Worm (Caenorhabditis elegans): ENCODE results near the gene ZK546.19.
A peak's percentile ranks its signal among the peaks of the same experiment; 100 is the strongest.

The ZK546.19 gene

DNA sequence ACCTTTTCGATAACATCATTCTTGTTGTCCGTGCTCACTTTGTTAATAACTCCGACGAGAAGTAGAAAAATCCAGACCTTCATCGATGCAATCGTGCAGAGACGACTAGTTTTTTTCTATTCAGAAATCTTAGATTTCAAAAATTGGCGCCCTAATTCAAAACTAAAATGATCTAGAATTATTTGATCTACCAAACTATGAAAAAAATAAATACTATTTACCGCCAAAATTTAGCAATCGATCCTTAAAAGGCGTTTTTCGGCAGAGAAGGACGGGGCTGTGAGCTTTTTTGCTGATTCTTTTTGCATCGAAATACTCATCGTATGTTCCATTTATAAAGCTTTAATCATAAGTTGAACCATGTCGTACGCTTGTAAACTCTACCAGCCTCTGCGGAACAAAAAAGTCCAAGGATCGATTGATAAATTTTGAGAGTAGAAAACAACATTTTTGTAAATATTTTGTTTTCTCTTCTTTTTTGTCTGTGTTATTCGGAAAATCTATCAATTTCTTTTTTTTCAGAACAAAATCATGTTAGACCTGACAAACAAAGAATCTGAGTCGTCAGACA lies 7.9 kb downstream of the ZK546.19 start, which contains the start of the genes try-1 and zyg-12:
Gene try-1 (minus strand): TSS at position 148 of the 571 bp plus-strand sequence.
Gene zyg-12 (plus strand): TSS at position 521 of the 571 bp plus-strand sequence.
- no peak for TF ChIP-seq mdl-1 (tag; optimal IDR thresholded peaks at IDR 0.05)
- no peak for TF ChIP-seq nhr-10 (tag; optimal IDR thresholded peaks at IDR 0.05)
- no peak for TF ChIP-seq gmeb-1 (tag; optimal IDR thresholded peaks at IDR 0.05)
- no peak for TF ChIP-seq ztf-4 (tag; optimal IDR thresholded peaks at IDR 0.05)
- TF ChIP-seq lin-39 (tag; optimal IDR thresholded peaks at IDR 0.05): no peak
- no peak for TF ChIP-seq nhr-77 (tag; optimal IDR thresholded peaks at IDR 0.05)
- no peak for TF ChIP-seq ceh-82 (tag; optimal IDR thresholded peaks at IDR 0.05)
- no peak for TF ChIP-seq unc-62 (GFP tag; optimal IDR thresholded peaks at IDR 0.05)
- no peak for TF ChIP-seq mbf-1 (tag; optimal IDR thresholded peaks at IDR 0.05)
- no peak for TF ChIP-seq unc-55 (GFP tag; optimal IDR thresholded peaks at IDR 0.05)
- no peak for TF ChIP-seq R02D3.7 (tag; optimal IDR thresholded peaks at IDR 0.05)

DNA sequence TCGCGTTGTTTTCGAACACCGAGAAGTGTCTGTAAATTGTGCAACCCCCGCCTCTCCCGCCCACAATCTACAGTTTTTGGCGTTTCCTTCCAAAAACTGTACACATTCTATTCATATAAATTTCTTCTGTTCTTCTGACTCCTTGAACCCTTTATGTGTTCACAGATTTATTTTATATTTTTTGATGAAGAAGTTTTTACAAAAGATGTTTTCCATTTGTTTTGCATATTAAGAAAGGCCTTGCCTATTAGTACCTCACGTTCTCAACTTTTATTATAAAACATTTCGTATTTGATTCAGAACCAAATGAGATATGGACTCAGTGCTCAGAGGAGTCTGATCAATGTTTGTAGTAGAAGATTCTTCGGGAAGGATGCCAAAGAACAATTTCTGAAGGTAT lies 11.8 kb downstream of the ZK546.19 start, which contains the start of gene ndx-3:
Gene ndx-3 (plus strand): TSS at position 301 of the 400 bp plus-strand sequence.
- TF ChIP-seq fos-1 (tag; optimal IDR thresholded peaks at IDR 0.05): no peak
- TF ChIP-seq peb-1 (tag; optimal IDR thresholded peaks at IDR 0.05): no peak
- TF ChIP-seq lin-11 (tag; optimal IDR thresholded peaks at IDR 0.05): no peak
- TF ChIP-seq unc-55 (GFP tag; optimal IDR thresholded peaks at IDR 0.05): no peak
- no peak for TF ChIP-seq nhr-6 (tag; optimal IDR thresholded peaks at IDR 0.05)
- no peak for TF ChIP-seq ama-1 (optimal IDR thresholded peaks at IDR 0.05)
- no peak for TF ChIP-seq elt-1 (tag; optimal IDR thresholded peaks at IDR 0.05)
- no peak for TF ChIP-seq sem-4 (tag; optimal IDR thresholded peaks at IDR 0.05)
- TF ChIP-seq snpc-4 (tag; optimal IDR thresholded peaks at IDR 0.05): no peak

DNA sequence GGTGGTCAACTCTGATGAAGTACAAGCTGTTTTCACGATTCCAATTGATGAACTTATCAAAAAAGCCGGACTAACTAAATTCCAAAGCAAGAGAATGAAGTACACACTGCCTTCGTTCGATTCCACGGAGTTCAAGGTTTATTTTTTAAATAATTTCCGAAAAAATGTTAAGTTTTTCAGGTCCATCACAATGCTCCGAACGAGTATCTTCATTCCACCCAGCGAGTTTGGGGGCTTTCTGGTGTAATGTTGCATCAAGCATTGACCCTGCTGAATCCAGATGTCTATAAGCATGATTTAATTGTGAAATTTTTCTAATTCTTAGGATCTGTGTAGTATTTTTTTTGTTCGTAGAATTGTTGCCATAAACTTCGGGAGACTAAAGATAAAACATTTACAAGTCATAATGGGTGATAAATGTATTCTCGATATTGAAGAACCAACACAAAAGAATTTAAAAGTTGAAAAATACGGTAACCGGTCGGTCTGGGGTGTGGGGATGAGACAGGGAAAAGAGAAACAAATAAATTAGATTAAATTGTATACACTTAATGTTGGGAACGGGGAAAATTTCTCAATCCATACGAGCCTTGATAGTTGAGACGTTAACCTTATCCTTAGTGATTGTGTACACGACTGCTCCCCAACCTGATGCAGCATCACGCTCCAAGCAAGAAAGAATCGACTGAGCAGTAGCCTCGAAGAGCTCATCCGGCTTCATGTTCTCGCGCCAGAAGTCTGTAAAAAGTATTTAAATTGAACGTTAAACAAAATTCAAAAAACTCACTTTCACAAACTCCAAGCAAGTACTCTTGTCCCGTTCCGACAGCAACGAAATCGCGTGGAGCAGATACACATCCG lies 12.8 kb downstream of the ZK546.19 start:
- TF ChIP-seq ZK546.5 (tag; optimal IDR thresholded peaks at IDR 0.05) (no peak), mdl-1 (tag; optimal IDR thresholded peaks at IDR 0.05) (no peak), nhr-10 (tag; optimal IDR thresholded peaks at IDR 0.05) (no peak), mab-5 (tag; optimal IDR thresholded peaks at IDR 0.05) (no peak), lsy-2 (tag; optimal IDR thresholded peaks at IDR 0.05) (no peak)

DNA sequence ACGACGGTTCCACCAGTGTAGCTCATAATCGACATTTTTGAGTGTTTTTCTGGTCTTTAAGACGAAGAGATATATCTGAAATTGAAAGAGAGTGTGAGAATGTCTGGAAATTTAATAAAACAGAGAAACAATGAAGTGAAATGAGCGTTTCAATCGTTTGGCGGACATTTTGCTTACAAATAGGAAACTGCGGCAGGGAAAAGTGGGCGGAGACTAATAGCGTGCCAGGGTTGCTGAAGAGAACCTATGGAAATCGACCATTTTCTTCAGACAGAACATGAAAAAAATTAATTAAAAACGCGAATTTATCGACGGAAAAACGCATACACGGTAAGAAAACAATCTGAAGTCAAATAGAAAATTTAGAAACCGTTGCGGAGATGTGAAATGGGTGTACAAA lies 13.8 kb downstream of the ZK546.19 start, which contains the start of gene pbs-3:
Gene pbs-3 (minus strand): TSS at position 75 of the 400 bp plus-strand sequence.
- TF ChIP-seq dmd-4 (tag; optimal IDR thresholded peaks at IDR 0.05): no peak
- no peak for TF ChIP-seq ztf-1 (GFP tag; conservative IDR thresholded peaks at IDR 0.05)
- no peak for TF ChIP-seq Y55F3AM.14 (GFP tag; optimal IDR thresholded peaks at IDR 0.05)
- peak; percentile 77 for TF ChIP-seq C34F6.9 (tag; optimal IDR thresholded peaks at IDR 0.05)
- peak; percentile 89 for TF ChIP-seq skn-1 (tag; optimal IDR thresholded peaks at IDR 0.05)
- no peak for TF ChIP-seq nhr-11 (tag; optimal IDR thresholded peaks at IDR 0.05)
- TF ChIP-seq nhr-6 (tag; optimal IDR thresholded peaks at IDR 0.05): no peak
- TF ChIP-seq lin-11 (tag; optimal IDR thresholded peaks at IDR 0.05): peak; percentile 28
- no peak for TF ChIP-seq nhr-77 (tag; optimal IDR thresholded peaks at IDR 0.05)
- peak; percentile 33 for TF ChIP-seq sma-9 (GFP tag; optimal IDR thresholded peaks at IDR 0.05)
- TF ChIP-seq sma-9 (tag; optimal IDR thresholded peaks at IDR 0.05): no peak
- TF ChIP-seq nhr-10 (tag; optimal IDR thresholded peaks at IDR 0.05): no peak
- peak; percentile 41 for TF ChIP-seq nhr-21 (tag; optimal IDR thresholded peaks at IDR 0.05)
- TF ChIP-seq ZK546.5 (tag; optimal IDR thresholded peaks at IDR 0.05): no peak
- TF ChIP-seq sma-3 (GFP tag; optimal IDR thresholded peaks at IDR 0.05): peak; percentile 45
- TF ChIP-seq mdl-1 (tag; optimal IDR thresholded peaks at IDR 0.05): no peak
- peak; percentile 76 for TF ChIP-seq lin-13 (GFP tag; optimal IDR thresholded peaks at IDR 0.05)
- no peak for TF ChIP-seq elt-3 (tag; optimal IDR thresholded peaks at IDR 0.05)
- no peak for TF ChIP-seq unc-39 (tag; optimal IDR thresholded peaks at IDR 0.05)
- TF ChIP-seq gmeb-1 (tag; optimal IDR thresholded peaks at IDR 0.05): peak; percentile 25
- TF ChIP-seq egl-27 (tag; optimal IDR thresholded peaks at IDR 0.05): no peak
- TF ChIP-seq elt-1 (tag; optimal IDR thresholded peaks at IDR 0.05): no peak
- TF ChIP-seq nhr-23 (tag; optimal IDR thresholded peaks at IDR 0.05): no peak
- no peak for TF ChIP-seq nhr-237 (tag; optimal IDR thresholded peaks at IDR 0.05)
- no peak for TF ChIP-seq ztf-11 (tag; optimal IDR thresholded peaks at IDR 0.05)
- TF ChIP-seq ztf-4 (tag; optimal IDR thresholded peaks at IDR 0.05): no peak
- TF ChIP-seq unc-55 (GFP tag; optimal IDR thresholded peaks at IDR 0.05): peak; percentile 79
- TF ChIP-seq sem-4 (tag; optimal IDR thresholded peaks at IDR 0.05): no peak
- TF ChIP-seq ceh-16 (tag; optimal IDR thresholded peaks at IDR 0.05): no peak
- TF ChIP-seq nhr-25 (tag; optimal IDR thresholded peaks at IDR 0.05): peak; percentile 46
- no peak for TF ChIP-seq mab-5 (tag; optimal IDR thresholded peaks at IDR 0.05)
- TF ChIP-seq peb-1 (tag; optimal IDR thresholded peaks at IDR 0.05): no peak
- TF ChIP-seq fos-1 (tag; optimal IDR thresholded peaks at IDR 0.05): peak; percentile 37
- TF ChIP-seq nhr-12 (tag; optimal IDR thresholded peaks at IDR 0.05): no peak
- no peak for TF ChIP-seq alr-1 (tag; optimal IDR thresholded peaks at IDR 0.05)
- no peak for TF ChIP-seq R02D3.7 (tag; optimal IDR thresholded peaks at IDR 0.05)
- no peak for TF ChIP-seq aly-2 (tag; optimal IDR thresholded peaks at IDR 0.05)
- TF ChIP-seq lin-39 (tag; optimal IDR thresholded peaks at IDR 0.05): no peak

All from whole organism, L2 larva.